Fruit fly (Drosophila melanogaster) whole organism, embryonic: ENCODE results near the gene CecA1.

ENCODE experiments used
- bigmax ChIP-seq: fragments of 200-800 bp; sonication (Bioruptor generic); optimal IDR thresholded peaks from 2 replicates; lab custom pipeline; 2018; ENCODE audit warnings: missing biosample characterization, mild to moderate bottlenecking, missing genetic modification characterization
- insv ChIP-seq, 2 experiments: fragments of 200-800 bp; sonication (Bioruptor generic); optimal IDR thresholded peaks; 3 replicates each; lab custom pipeline; 2016 to 2018; ENCODE audit warnings: missing biosample characterization in 2 of 2, missing genetic modification characterization in 2 of 2

DNA sequence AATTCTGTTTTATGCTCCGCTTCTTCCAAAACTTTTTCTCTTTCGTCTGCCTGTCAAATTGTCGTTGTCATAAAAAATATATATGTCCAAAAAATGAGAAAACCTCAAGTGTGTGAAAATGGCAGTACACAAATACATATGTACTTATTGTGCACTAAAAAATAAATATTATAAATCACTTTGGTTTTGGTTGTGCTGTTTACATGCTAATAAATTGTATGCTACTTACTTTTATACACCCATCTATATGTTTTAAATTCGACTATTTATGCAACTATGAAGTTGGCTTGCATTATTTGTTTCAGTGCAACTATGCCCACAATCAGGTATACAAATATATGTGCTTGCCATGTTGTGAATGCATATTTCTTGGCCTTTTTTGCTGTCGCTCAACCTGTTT, 46.9 kb downstream of the CecA1 start:
- TF ChIP-seq insv (GFP tag; optimal IDR thresholded peaks at IDR 0.05; lab: Kevin White, UChicago) (no peak), bigmax (GFP tag; lab: Kevin White, UChicago) (no peak)
